Worm (Caenorhabditis elegans) whole organism, late embryonic: Measurements from ENCODE around the gene C43G2.3.

ENCODE experiments used
- T23F11.4 ChIP-seq: fragments of 200-800 bp; sonication (Bioruptor generic); optimal IDR thresholded peaks from 2 replicates; lab custom pipeline; 2018; ENCODE audit warnings: mild to moderate bottlenecking, missing genetic modification characterization, missing compliant biosample characterization
- ceh-30 ChIP-seq: fragments of 150-350 bp; optimal IDR thresholded peaks from 2 replicates; lab custom pipeline; 2014; ENCODE audit warnings: missing biosample characterization, missing genetic modification characterization
- ceh-9 ChIP-seq: sonication (generic microtip); optimal IDR thresholded peaks from 2 replicates; lab custom pipeline; 2016; ENCODE audit warnings: mild to moderate bottlenecking, missing genetic modification characterization, inconsistent platforms, missing compliant biosample characterization
- fkh-10 ChIP-seq: fragments of 150-350 bp; optimal IDR thresholded peaks from 2 replicates; lab custom pipeline; 2014; ENCODE audit warnings: missing biosample characterization, missing genetic modification reagents, missing genetic modification characterization
- hlh-30 ChIP-seq: sonication (generic microtip); optimal IDR thresholded peaks from 2 replicates; lab custom pipeline; 2017; ENCODE audit warnings: antibody characterized with exemption, missing genetic modification characterization, missing compliant biosample characterization; ENCODE audit not compliant: insufficient read depth
- pax-1 ChIP-seq: fragments of 150-350 bp; optimal IDR thresholded peaks from 2 replicates; lab custom pipeline; 2014; ENCODE audit warnings: missing biosample characterization, missing genetic modification characterization
- pha-2 ChIP-seq: sonication (generic microtip); optimal IDR thresholded peaks from 2 replicates; lab custom pipeline; 2017; ENCODE audit warnings: mild to moderate bottlenecking, missing genetic modification characterization, missing compliant biosample characterization
- pha-4 ChIP-seq: fragments of 150-350 bp; optimal IDR thresholded peaks from 2 replicates; lab custom pipeline; 2018; ENCODE audit warnings: missing biosample characterization, missing genetic modification reagents, missing genetic modification characterization
- pqm-1 ChIP-seq: sonication (generic microtip); optimal IDR thresholded peaks from 2 replicates; lab custom pipeline; 2016; ENCODE audit warnings: missing genetic modification characterization, missing compliant biosample characterization
- unc-42 ChIP-seq: sonication (generic microtip); optimal IDR thresholded peaks from 2 replicates; lab custom pipeline; 2016; ENCODE audit warnings: missing genotype, missing genetic modification characterization, missing compliant biosample characterization

- TF ChIP-seq pha-4 (tag; lab: Kevin White, UChicago) (no peak), pax-1 (tag; lab: Kevin White, UChicago) (no peak), ceh-9 (tag; lab: Kevin White, UChicago) (no peak), hlh-30 (no peak), pha-2 (tag; lab: Kevin White, UChicago) (no peak), fkh-10 (GFP tag; lab: Kevin White, UChicago) (no peak), T23F11.4 (GFP tag; lab: Kevin White, UChicago) (no peak), ceh-30 (tag; lab: Kevin White, UChicago) (no peak), unc-42 (no peak), pqm-1 (tag; lab: Kevin White, UChicago) (no peak)
These were observed 3.6 kb downstream of the C43G2.3 start for ce11 chrIV:6581658-6582057.
